Worm (Caenorhabditis elegans) whole organism, midembryonic: ENCODE results near the gene Y6E2A.7.
"Not testable (repeated sequence)": the region's sequence is repeated elsewhere in the genome, so short reads cannot be mapped to it uniquely, and the experiment has no call there.

ENCODE experiments used
- T22C8.4 ChIP-seq: fragments of 200-800 bp; sonication (Bioruptor generic); IDR thresholded peaks from 2 replicates; pipeline ENCODE4 v1.3.6; 2022; ENCODE audit warnings: missing genetic modification characterization, missing compliant biosample characterization
- cog-1 ChIP-seq: sonication (generic microtip); optimal IDR thresholded peaks from 2 replicates; lab custom pipeline; 2016; ENCODE audit warnings: missing genetic modification characterization, missing compliant biosample characterization
- flt-1 ChIP-seq: fragments of 200-800 bp; sonication (Bioruptor generic); IDR thresholded peaks from 2 replicates; pipeline ENCODE4 v1.3.6; 2022; ENCODE audit warnings: missing genetic modification characterization, missing compliant biosample characterization
- klf-2 ChIP-seq: fragments of 200-800 bp; sonication (Bioruptor generic); conservative IDR thresholded peaks from 2 replicates; pipeline ENCODE4 v1.3.6; 2022; ENCODE audit warnings: missing genetic modification reagents, missing genetic modification characterization, missing compliant biosample characterization
- med-1 ChIP-seq: sonication (generic microtip); optimal IDR thresholded peaks from 2 replicates; lab custom pipeline; 2017; ENCODE audit warnings: missing genetic modification characterization, mild to moderate bottlenecking, missing compliant biosample characterization, antibody characterized with exemption, missing genetic modification reagents; ENCODE audit not compliant: insufficient read depth
- ref-1 ChIP-seq: fragments of 200-800 bp; sonication (Bioruptor generic); conservative IDR thresholded peaks from 2 replicates; pipeline ENCODE4 v1.3.6; 2022; ENCODE audit warnings: missing genetic modification reagents, missing genetic modification characterization, missing compliant biosample characterization
- tab-1 ChIP-seq: fragments of 200-800 bp; sonication (Bioruptor generic); IDR thresholded peaks from 2 replicates; pipeline ENCODE4 v1.3.6; 2022; ENCODE audit warnings: missing genetic modification characterization, missing compliant biosample characterization
- ztf-23 ChIP-seq: fragments of 200-800 bp; sonication (Bioruptor generic); IDR thresholded peaks from 2 replicates; pipeline ENCODE4 v1.3.6; 2022; ENCODE audit warnings: missing genetic modification reagents, missing genetic modification characterization, missing compliant biosample characterization
- ztf-29 ChIP-seq: fragments of 200-800 bp; sonication (Bioruptor generic); IDR thresholded peaks from 2 replicates; pipeline ENCODE4 v1.3.6; 2022; ENCODE audit warnings: missing genetic modification reagents, missing genetic modification characterization, missing compliant biosample characterization

Y6E2A.7 gene

DNA sequence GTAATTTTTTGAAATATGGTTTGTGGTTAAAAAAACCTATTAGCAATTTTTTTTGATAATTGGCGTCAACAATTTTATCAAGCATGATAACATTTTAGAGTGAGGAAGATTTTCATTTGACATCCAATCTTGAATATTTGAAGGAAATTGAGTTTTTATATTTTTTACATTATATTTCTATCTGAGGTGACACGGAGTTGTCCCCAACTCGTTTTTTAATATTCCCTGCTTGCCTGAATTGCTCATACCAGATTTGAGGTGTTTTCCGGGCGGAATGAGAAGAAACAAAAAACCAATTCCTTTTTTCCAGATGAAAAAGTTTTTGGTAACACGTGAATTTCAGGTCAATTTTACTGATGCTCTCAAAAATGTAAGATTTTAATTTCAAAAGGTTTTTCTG, at the start of gene Y6E2A.7:
Gene Y6E2A.7, plus strand, starts transcription at position 301 of the 400 bp plus-strand sequence.
- TF ChIP-seq ztf-23 (GFP tag; lab: Robert Waterston, UW) (no peak), klf-2 (GFP tag; lab: Robert Waterston, UW) (no peak), flt-1 (GFP tag; lab: Robert Waterston, UW) (no peak), ztf-29 (GFP tag; lab: Robert Waterston, UW) (no peak), T22C8.4 (GFP tag; lab: Robert Waterston, UW) (no peak), cog-1 (tag; lab: Kevin White, UChicago) (no peak), ref-1 (no peak), tab-1 (GFP tag; lab: Robert Waterston, UW) (no peak), med-1 (GFP tag; lab: Kevin White, UChicago) (no peak)

- not testable (repeated sequence) for TF ChIP-seq flt-1 (GFP tag; lab: Robert Waterston, UW); klf-2 (GFP tag; lab: Robert Waterston, UW); ref-1
Measured at ce11 chrV:15670139-15670538, 49.5 kb upstream of the Y6E2A.7 start, which contains the start of gene K06B4.15. Gene K06B4.15, plus strand, starts transcription at chrV:15670439.

DNA sequence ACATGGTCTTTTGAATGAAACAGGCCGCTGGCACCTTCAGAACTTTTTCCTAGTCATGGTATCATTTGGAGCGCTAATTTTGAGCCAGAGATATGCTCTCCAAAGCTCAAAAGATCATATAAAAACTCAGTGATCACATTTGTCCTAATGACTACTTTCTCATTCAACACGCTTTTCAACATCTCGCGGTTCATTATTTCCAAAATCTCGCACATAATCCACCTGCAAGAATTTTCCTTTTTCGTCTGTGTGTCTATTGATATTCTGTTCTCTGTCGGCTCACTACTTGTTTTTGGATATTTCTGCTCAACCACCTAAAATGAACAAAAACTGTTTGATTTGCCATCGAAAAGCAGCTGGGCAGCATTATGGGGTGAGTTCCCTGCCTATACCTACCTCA, 46.0 kb upstream of the Y6E2A.7 start, which contains the start of gene nhr-51:
Gene nhr-51, plus strand, starts transcription at position 301 of the 400 bp plus-strand sequence.
- TF ChIP-seq ztf-29 (GFP tag; lab: Robert Waterston, UW) (no peak), klf-2 (GFP tag; lab: Robert Waterston, UW) (no peak), ref-1 (no peak), T22C8.4 (GFP tag; lab: Robert Waterston, UW) (no peak), med-1 (GFP tag; lab: Kevin White, UChicago) (no peak), flt-1 (GFP tag; lab: Robert Waterston, UW) (no peak), tab-1 (GFP tag; lab: Robert Waterston, UW) (no peak), cog-1 (tag; lab: Kevin White, UChicago) (no peak), ztf-23 (GFP tag; lab: Robert Waterston, UW) (no peak)

DNA sequence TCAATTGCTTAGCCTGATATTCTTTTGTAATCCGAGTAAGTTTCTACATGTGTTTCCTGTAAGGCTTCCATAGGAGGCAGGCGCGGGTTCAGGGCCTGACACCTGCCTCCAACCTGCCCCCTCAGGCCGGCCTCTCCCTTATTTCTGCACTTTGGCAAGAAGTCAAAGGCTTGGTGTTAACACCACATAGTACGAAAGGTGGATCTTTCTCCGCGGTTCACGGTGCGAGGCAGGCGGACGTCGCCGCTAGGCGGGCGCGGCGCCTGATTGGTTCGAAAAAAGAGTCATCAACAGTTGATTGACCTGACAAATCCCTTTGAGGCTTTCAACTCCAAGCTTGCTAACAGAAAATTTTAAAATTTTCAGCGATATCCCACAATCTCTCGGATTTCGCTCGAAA, 44.8 kb upstream of the Y6E2A.7 start:
- TF ChIP-seq tab-1 (GFP tag; lab: Robert Waterston, UW) (0 out of 2 replicates have a peak, but pooled peaks have one; percentile 22), klf-2 (GFP tag; lab: Robert Waterston, UW) (no peak)

DNA sequence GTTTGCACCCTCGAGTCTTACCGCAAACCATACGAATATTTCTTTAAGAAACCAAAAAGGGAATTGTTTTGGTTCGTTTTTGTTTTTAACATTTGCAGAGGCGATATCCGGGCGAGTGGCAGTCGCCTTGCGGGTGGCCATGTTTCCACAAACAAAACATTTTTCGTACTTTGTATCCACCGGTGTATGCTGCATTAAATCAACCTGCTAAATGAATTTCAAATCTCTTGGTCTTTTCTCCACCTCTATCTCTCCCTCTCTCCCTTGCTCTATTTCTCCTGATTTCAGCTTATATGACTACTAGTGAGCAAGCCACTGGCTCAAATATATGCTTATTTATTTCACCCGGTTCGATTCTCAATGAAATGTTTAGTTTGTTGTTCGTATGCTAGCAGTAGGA, 42.4 kb upstream of the Y6E2A.7 start, which contains the start of gene nhr-52:
Gene nhr-52, plus strand, starts transcription at position 301 of the 400 bp plus-strand sequence.
- no peak for TF ChIP-seq ztf-23 (GFP tag; lab: Robert Waterston, UW)
- TF ChIP-seq T22C8.4 (GFP tag; lab: Robert Waterston, UW), result no peak
- TF ChIP-seq tab-1 (GFP tag; lab: Robert Waterston, UW), result no peak
- no peak for TF ChIP-seq ref-1
- TF ChIP-seq klf-2 (GFP tag; lab: Robert Waterston, UW), result no peak
- TF ChIP-seq ztf-29 (GFP tag; lab: Robert Waterston, UW), result no peak
- TF ChIP-seq med-1 (GFP tag; lab: Kevin White, UChicago), result no peak
- TF ChIP-seq cog-1 (tag; lab: Kevin White, UChicago), result no peak
- no peak for TF ChIP-seq flt-1 (GFP tag; lab: Robert Waterston, UW)

DNA sequence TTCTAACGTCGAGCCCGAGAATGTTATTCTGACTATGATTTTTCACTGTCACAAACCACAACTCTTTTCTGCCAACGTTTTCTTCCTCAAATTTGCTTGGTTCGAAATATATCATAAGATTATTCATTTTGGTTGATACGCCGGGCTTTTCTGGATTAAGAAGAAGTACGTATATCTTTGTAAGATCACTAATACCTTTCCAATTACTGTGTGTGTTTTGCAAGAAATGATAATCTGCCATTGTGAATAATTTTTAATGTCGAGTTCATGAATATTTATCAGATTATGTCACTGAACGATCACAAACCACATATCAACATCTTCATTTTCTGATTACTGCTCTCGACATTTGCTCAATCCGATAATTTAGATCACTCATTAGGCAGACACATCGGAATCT, 34.1 kb upstream of the Y6E2A.7 start, which contains the start of gene nhr-196:
Gene nhr-196, plus strand, starts transcription at position 118 of the 400 bp plus-strand sequence.
- no peak for TF ChIP-seq ztf-29 (GFP tag; lab: Robert Waterston, UW)
- no peak for TF ChIP-seq T22C8.4 (GFP tag; lab: Robert Waterston, UW)
- TF ChIP-seq med-1 (GFP tag; lab: Kevin White, UChicago), result no peak
- TF ChIP-seq klf-2 (GFP tag; lab: Robert Waterston, UW), result no peak
- TF ChIP-seq ref-1, result no peak
- no peak for TF ChIP-seq tab-1 (GFP tag; lab: Robert Waterston, UW)
- TF ChIP-seq cog-1 (tag; lab: Kevin White, UChicago), result no peak
- no peak for TF ChIP-seq flt-1 (GFP tag; lab: Robert Waterston, UW)
- TF ChIP-seq ztf-23 (GFP tag; lab: Robert Waterston, UW), result no peak

DNA sequence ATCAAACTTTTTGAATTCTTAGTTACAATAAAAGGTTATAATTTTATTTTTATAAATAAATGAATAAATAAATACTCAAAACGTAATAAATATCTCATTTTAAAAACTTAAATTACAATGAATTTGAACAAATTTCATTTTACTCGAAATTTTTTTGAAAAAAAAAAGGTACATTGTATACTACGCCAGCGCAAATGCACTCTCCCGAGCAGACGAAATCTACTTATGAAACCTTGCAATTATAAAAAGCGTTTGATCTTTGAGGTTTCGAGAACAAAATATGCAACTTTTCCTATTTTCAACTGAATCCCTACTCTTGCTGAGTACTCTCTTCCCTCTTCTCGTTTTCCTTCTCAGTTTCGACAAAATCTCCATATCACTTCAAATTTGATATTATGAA, 32.0 kb upstream of the Y6E2A.7 start, which contains the start of gene nhr-197:
Gene nhr-197, plus strand, starts transcription at position 301 of the 400 bp plus-strand sequence.
- TF ChIP-seq klf-2 (GFP tag; lab: Robert Waterston, UW) (no peak), ref-1 (no peak), ztf-23 (GFP tag; lab: Robert Waterston, UW) (no peak)

DNA sequence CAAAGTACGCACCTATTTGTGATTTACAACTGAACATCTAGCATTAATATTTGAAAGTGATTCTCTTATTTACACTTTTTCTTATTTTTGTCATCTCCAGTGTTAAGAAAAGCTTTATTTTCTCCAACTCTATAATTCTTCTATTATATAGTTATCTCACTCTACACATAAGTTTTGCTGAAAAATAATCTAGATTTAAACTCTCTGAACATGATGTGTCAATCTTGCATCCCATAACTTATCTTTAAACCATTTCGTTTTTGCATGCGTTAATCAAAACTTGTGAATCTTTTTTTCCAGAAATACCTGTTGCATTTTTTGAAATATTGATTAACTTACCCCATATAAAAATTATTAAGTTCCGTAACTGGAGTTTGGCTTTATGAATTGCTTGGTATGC, 29.7 kb upstream of the Y6E2A.7 start, which contains the start of gene nhr-268:
Gene nhr-268, plus strand, starts transcription at position 301 of the 400 bp plus-strand sequence.
- TF ChIP-seq ztf-23 (GFP tag; lab: Robert Waterston, UW) (no peak), T22C8.4 (GFP tag; lab: Robert Waterston, UW) (no peak), ref-1 (no peak), tab-1 (GFP tag; lab: Robert Waterston, UW) (no peak), cog-1 (tag; lab: Kevin White, UChicago) (no peak), flt-1 (GFP tag; lab: Robert Waterston, UW) (no peak), med-1 (GFP tag; lab: Kevin White, UChicago) (no peak), ztf-29 (GFP tag; lab: Robert Waterston, UW) (no peak), klf-2 (GFP tag; lab: Robert Waterston, UW) (no peak)

DNA sequence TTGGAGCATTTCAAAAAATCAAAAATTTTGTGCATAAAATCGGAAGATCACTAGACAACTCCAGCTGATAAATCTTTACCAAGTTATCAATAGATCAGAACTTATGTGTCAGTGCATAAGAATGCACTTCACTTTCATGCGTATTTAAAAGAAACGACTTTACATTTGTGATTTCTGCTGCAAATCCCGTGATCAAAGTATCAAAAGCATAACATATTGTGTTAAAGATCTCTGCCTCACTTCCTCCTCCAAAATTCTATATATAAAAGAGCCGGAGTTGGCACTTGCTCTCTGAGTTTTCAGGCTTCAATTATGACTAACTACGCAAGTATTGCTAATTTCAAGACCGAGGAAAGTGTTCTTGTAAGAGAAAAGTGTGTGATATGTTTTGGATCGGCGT, 26.0 kb upstream of the Y6E2A.7 start, which contains the start of gene nhr-198:
Gene nhr-198, plus strand, starts transcription at position 313 of the 400 bp plus-strand sequence.
- no peak for TF ChIP-seq ztf-23 (GFP tag; lab: Robert Waterston, UW)
- no peak for TF ChIP-seq klf-2 (GFP tag; lab: Robert Waterston, UW)
- no peak for TF ChIP-seq tab-1 (GFP tag; lab: Robert Waterston, UW)
- no peak for TF ChIP-seq flt-1 (GFP tag; lab: Robert Waterston, UW)
- no peak for TF ChIP-seq T22C8.4 (GFP tag; lab: Robert Waterston, UW)
- TF ChIP-seq cog-1 (tag; lab: Kevin White, UChicago), result no peak
- no peak for TF ChIP-seq ref-1
- TF ChIP-seq med-1 (GFP tag; lab: Kevin White, UChicago), result no peak
- TF ChIP-seq ztf-29 (GFP tag; lab: Robert Waterston, UW), result no peak
